Fruit fly (Drosophila melanogaster) whole organism, prepupa: ENCODE data around the gene CG1785.

Experiments used
- Blimp-1 ChIP-seq: fragments of 200-800 bp; sonication (Bioruptor generic); optimal IDR thresholded peaks from 3 replicates; lab custom pipeline; 2017; ENCODE audit warnings: missing biosample characterization, missing genetic modification characterization, mild to moderate bottlenecking, moderate library complexity, missing genetic modification reagents
- CG10631 ChIP-seq: fragments of 200-800 bp; sonication (Bioruptor generic); optimal IDR thresholded peaks from 2 replicates; lab custom pipeline; 2016; ENCODE audit warnings: missing biosample characterization, missing genetic modification characterization
- CG11294 ChIP-seq: fragments of 200-800 bp; sonication (Bioruptor generic); IDR thresholded peaks from 2 replicates; pipeline ENCODE4 v1.3.6; 2022; ENCODE audit warnings: missing biosample characterization, missing genetic modification characterization
- CG11762 ChIP-seq: fragments of 200-800 bp; sonication (Bioruptor generic); optimal IDR thresholded peaks from 3 replicates; lab custom pipeline; 2016; ENCODE audit warnings: missing biosample characterization, missing genetic modification characterization; ENCODE audit not compliant: insufficient read depth
- CG11902 ChIP-seq: fragments of 200-800 bp; sonication (Bioruptor generic); optimal IDR thresholded peaks from 3 replicates; lab custom pipeline; 2016; ENCODE audit warnings: missing biosample characterization, missing genetic modification characterization
- CG1621 ChIP-seq: fragments of 200-800 bp; sonication (Bioruptor generic); optimal IDR thresholded peaks from 3 replicates; lab custom pipeline; 2018; ENCODE audit warnings: missing biosample characterization, mild to moderate bottlenecking, missing genetic modification characterization
- CG16779 ChIP-seq: fragments of 200-800 bp; sonication (Bioruptor generic); optimal IDR thresholded peaks from 3 replicates; lab custom pipeline; 2017; ENCODE audit warnings: missing biosample characterization, mild to moderate bottlenecking, missing genetic modification characterization
- CG3032 ChIP-seq: fragments of 200-800 bp; optimal IDR thresholded peaks from 2 replicates; lab custom pipeline; 2019; ENCODE audit warnings: missing biosample characterization, mild to moderate bottlenecking, missing genetic modification characterization, moderate library complexity
- CG32006 ChIP-seq: fragments of 200-800 bp; sonication (Bioruptor generic); optimal IDR thresholded peaks from 3 replicates; lab custom pipeline; 2017; ENCODE audit warnings: missing biosample characterization, mild to moderate bottlenecking, missing genetic modification characterization
- CG4318 ChIP-seq: fragments of 200-800 bp; sonication (Bioruptor generic); optimal IDR thresholded peaks from 3 replicates; lab custom pipeline; 2017; ENCODE audit warnings: missing biosample characterization, mild to moderate bottlenecking, missing genetic modification characterization
- CG6163 ChIP-seq: fragments of 200-800 bp; sonication (Bioruptor generic); IDR thresholded peaks from 3 replicates; pipeline ENCODE4 v1.3.6; 2022; ENCODE audit warnings: missing biosample characterization, missing genetic modification characterization
- CG6276 ChIP-seq: fragments of 200-800 bp; sonication (Bioruptor generic); optimal IDR thresholded peaks from 2 replicates; lab custom pipeline; 2017; ENCODE audit warnings: missing biosample characterization, mild to moderate bottlenecking, missing genetic modification characterization
- CG6792 ChIP-seq: fragments of 200-800 bp; sonication (Bioruptor generic); optimal IDR thresholded peaks from 3 replicates; lab custom pipeline; 2016; ENCODE audit warnings: missing biosample characterization, missing genetic modification characterization
- CG6854 ChIP-seq: fragments of 200-800 bp; sonication (Bioruptor generic); optimal IDR thresholded peaks from 2 replicates; lab custom pipeline; 2017; ENCODE audit warnings: missing biosample characterization, mild to moderate bottlenecking, missing genetic modification characterization
- CG7368 ChIP-seq: fragments of 200-800 bp; sonication (Bioruptor generic); optimal IDR thresholded peaks from 3 replicates; lab custom pipeline; 2016; ENCODE audit warnings: missing biosample characterization, missing genetic modification characterization
- CG8119 ChIP-seq: fragments of 200-800 bp; sonication (Bioruptor generic); IDR thresholded peaks from 3 replicates; pipeline ENCODE4 v1.3.6; 2022; ENCODE audit warnings: missing biosample characterization, missing genetic modification characterization
- CG8319 ChIP-seq: fragments of 200-800 bp; sonication (Bioruptor generic); optimal IDR thresholded peaks from 3 replicates; lab custom pipeline; 2016; ENCODE audit warnings: missing biosample characterization, missing genetic modification characterization
- CG8632 ChIP-seq: fragments of 200-800 bp; sonication (Bioruptor generic); optimal IDR thresholded peaks from 3 replicates; lab custom pipeline; 2016; ENCODE audit warnings: missing biosample characterization, missing genetic modification characterization
- CG9139 ChIP-seq: fragments of 200-800 bp; sonication (Bioruptor generic); optimal IDR thresholded peaks from 3 replicates; lab custom pipeline; 2017; ENCODE audit warnings: missing biosample characterization, mild to moderate bottlenecking, missing genetic modification characterization
- Eip75B ChIP-seq: fragments of 200-800 bp; sonication (Bioruptor generic); optimal IDR thresholded peaks from 3 replicates; lab custom pipeline; 2016; ENCODE audit warnings: missing biosample characterization, missing genetic modification characterization
- Eip93F ChIP-seq: fragments of 200-800 bp; sonication (Bioruptor generic); optimal IDR thresholded peaks from 2 replicates; lab custom pipeline; 2016; ENCODE audit warnings: missing biosample characterization, mild to moderate bottlenecking, missing genetic modification characterization
- Ets21C ChIP-seq: fragments of 200-800 bp; sonication (Bioruptor generic); optimal IDR thresholded peaks from 3 replicates; lab custom pipeline; 2016; ENCODE audit warnings: missing biosample characterization, missing genetic modification characterization
- Ets96B ChIP-seq: fragments of 200-800 bp; optimal IDR thresholded peaks from 2 replicates; lab custom pipeline; 2019; ENCODE audit warnings: missing biosample characterization, mild to moderate bottlenecking, missing genetic modification characterization, moderate library complexity
- Gug ChIP-seq: fragments of 200-800 bp; sonication (Bioruptor generic); IDR thresholded peaks from 2 replicates; pipeline ENCODE4 v1.3.6; 2022; ENCODE audit warnings: missing biosample characterization, missing genetic modification characterization
- Hr38 ChIP-seq: sonication (Bioruptor generic); optimal IDR thresholded peaks from 2 replicates; lab custom pipeline; 2016; ENCODE audit warnings: missing biosample characterization, missing genetic modification characterization
- Hr4 ChIP-seq: fragments of 200-800 bp; sonication (Bioruptor generic); optimal IDR thresholded peaks from 3 replicates; lab custom pipeline; 2016; ENCODE audit warnings: missing biosample characterization, missing genetic modification characterization
- Lpt ChIP-seq: fragments of 200-800 bp; sonication (Bioruptor generic); optimal IDR thresholded peaks from 3 replicates; lab custom pipeline; 2016; ENCODE audit warnings: missing biosample characterization, missing genetic modification characterization
- Met ChIP-seq: fragments of 200-800 bp; sonication (Bioruptor generic); optimal IDR thresholded peaks from 3 replicates; lab custom pipeline; 2016; ENCODE audit warnings: missing biosample characterization, missing genetic modification characterization
- OdsH ChIP-seq: fragments of 200-800 bp; sonication (Bioruptor generic); optimal IDR thresholded peaks from 3 replicates; lab custom pipeline; 2016; ENCODE audit warnings: missing biosample characterization, missing genetic modification characterization
- Smox ChIP-seq: fragments of 200-800 bp; sonication (Bioruptor generic); optimal IDR thresholded peaks from 3 replicates; lab custom pipeline; 2016; ENCODE audit warnings: missing biosample characterization, missing genetic modification characterization
- Sox14 ChIP-seq: fragments of 200-800 bp; sonication (Bioruptor generic); optimal IDR thresholded peaks from 3 replicates; lab custom pipeline; 2016; ENCODE audit warnings: missing biosample characterization, missing genetic modification characterization
- Sox15 ChIP-seq: fragments of 200-800 bp; sonication (Bioruptor generic); optimal IDR thresholded peaks from 3 replicates; lab custom pipeline; 2016; ENCODE audit warnings: missing biosample characterization, missing genetic modification characterization
- achi ChIP-seq: fragments of 200-800 bp; sonication (Bioruptor generic); optimal IDR thresholded peaks from 3 replicates; lab custom pipeline; 2016; ENCODE audit warnings: missing biosample characterization, missing genetic modification characterization
- acj6 ChIP-seq: fragments of 200-800 bp; sonication (Bioruptor generic); optimal IDR thresholded peaks from 3 replicates; lab custom pipeline; 2016; ENCODE audit warnings: missing biosample characterization, missing genetic modification characterization
- cyc ChIP-seq: fragments of 200-800 bp; sonication (Bioruptor generic); optimal IDR thresholded peaks from 3 replicates; lab custom pipeline; 2016; ENCODE audit warnings: missing biosample characterization, missing genetic modification characterization
- dsx ChIP-seq: fragments of 200-800 bp; optimal IDR thresholded peaks from 3 replicates; lab custom pipeline; 2019; ENCODE audit warnings: missing biosample characterization, mild to moderate bottlenecking, missing genetic modification characterization, moderate library complexity; ENCODE audit not compliant: poor library complexity, severe bottlenecking
- eg ChIP-seq: fragments of 200-800 bp; sonication (Bioruptor generic); IDR thresholded peaks from 3 replicates; pipeline ENCODE4 v1.3.6; 2022; ENCODE audit warnings: missing biosample characterization, missing genetic modification characterization
- esn ChIP-seq: fragments of 200-800 bp; sonication (Bioruptor generic); optimal IDR thresholded peaks from 2 replicates; lab custom pipeline; 2016; ENCODE audit warnings: missing biosample characterization, mild to moderate bottlenecking, missing genetic modification characterization, moderate library complexity
- fd59A ChIP-seq: fragments of 200-800 bp; sonication (Bioruptor generic); optimal IDR thresholded peaks from 2 replicates; lab custom pipeline; 2017; ENCODE audit warnings: missing biosample characterization, mild to moderate bottlenecking, missing genetic modification characterization, missing genetic modification reagents
- fd85E ChIP-seq: fragments of 200-800 bp; sonication (Bioruptor generic); optimal IDR thresholded peaks from 3 replicates; lab custom pipeline; 2016; ENCODE audit warnings: missing biosample characterization, missing genetic modification characterization
- fkh ChIP-seq: fragments of 200-800 bp; sonication (Bioruptor generic); optimal IDR thresholded peaks from 3 replicates; lab custom pipeline; 2017; ENCODE audit warnings: missing biosample characterization, mild to moderate bottlenecking, missing genetic modification characterization, moderate library complexity
- lz ChIP-seq: fragments of 200-800 bp; sonication (Bioruptor generic); optimal IDR thresholded peaks from 3 replicates; lab custom pipeline; 2016; ENCODE audit warnings: missing biosample characterization, missing genetic modification characterization
- net ChIP-seq: fragments of 200-800 bp; sonication (Bioruptor generic); optimal IDR thresholded peaks from 3 replicates; lab custom pipeline; 2016; ENCODE audit warnings: missing biosample characterization, missing genetic modification characterization
- pdm3 ChIP-seq: fragments of 200-800 bp; sonication (Bioruptor generic); optimal IDR thresholded peaks from 3 replicates; lab custom pipeline; 2016; ENCODE audit warnings: missing biosample characterization, missing genetic modification characterization
- salr ChIP-seq, 2 experiments: fragments of 200-800 bp; sonication (Bioruptor generic); optimal IDR thresholded peaks; 3 replicates each; lab custom pipeline; 2016 to 2018; ENCODE audit warnings: missing biosample characterization in 2 of 2, missing genetic modification characterization in 2 of 2, mild to moderate bottlenecking in 1 of 2
- ss ChIP-seq, 2 experiments: fragments of 200-800 bp; sonication (Bioruptor generic); optimal IDR thresholded peaks; 2 replicates in 1 of 2; 3 replicates in 1 of 2; lab custom pipeline; 2017 to 2018; ENCODE audit warnings: mild to moderate bottlenecking in 2 of 2, missing biosample characterization in 2 of 2, missing genetic modification characterization in 2 of 2, moderate library complexity in 1 of 2
- svp ChIP-seq: fragments of 200-800 bp; sonication (Bioruptor generic); peaks from one replicate; lab custom pipeline; 2016; ENCODE audit warnings: missing biosample characterization, missing genetic modification characterization
- vri ChIP-seq: fragments of 200-800 bp; sonication (Bioruptor generic); optimal IDR thresholded peaks from 3 replicates; lab custom pipeline; 2016; ENCODE audit warnings: missing biosample characterization, mild to moderate bottlenecking, missing genetic modification characterization

Gene CG1785

DNA sequence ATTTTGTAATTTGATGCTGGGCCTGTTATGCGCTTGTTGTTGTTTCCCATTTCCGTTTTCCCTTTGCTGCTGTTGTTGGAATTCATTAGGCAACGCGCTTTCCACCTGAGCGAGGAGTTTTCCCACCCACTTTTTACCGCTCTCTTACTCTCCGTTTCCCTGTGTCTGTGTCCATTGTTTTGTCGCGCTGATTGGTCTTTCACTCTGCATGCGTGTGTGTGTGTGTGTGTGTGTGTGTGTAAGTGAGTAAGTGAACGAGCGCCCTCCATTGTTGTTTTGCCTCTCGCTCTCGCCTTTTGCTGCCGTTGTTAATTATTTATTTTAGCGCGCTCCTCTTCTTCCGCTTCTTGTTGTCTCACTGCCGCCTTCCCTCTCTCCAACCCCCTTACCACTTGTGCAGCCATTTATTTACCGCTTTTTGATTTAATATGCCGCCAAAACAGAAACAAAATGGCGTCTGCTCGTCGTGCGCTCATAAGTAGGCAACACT lies 18.6 kb upstream of the CG1785 start:
- TF ChIP-seq pdm3 (GFP tag; lab: Kevin White, UChicago) (no peak), fkh (peak; percentile 8)

dm6 chrX:8709234-8709843 lies 5.4 kb upstream of the CG1785 start, which contains the start of gene Hexo2:
Gene Hexo2, plus strand, starts transcription at chrX:8709652.
- TF ChIP-seq Smox (GFP tag; lab: Kevin White, UChicago) (peak; percentile 98), Hr4 (GFP tag; lab: Kevin White, UChicago) (peak; percentile 99), lz (GFP tag; lab: Kevin White, UChicago) (peak; percentile 99), salr (GFP tag; optimal IDR thresholded peaks at IDR 0.05; lab: Kevin White, UChicago) (peak; percentile 94 to 96), CG32006 (GFP tag; lab: Kevin White, UChicago) (peak; percentile 99), CG10631 (peak; percentile 97), CG6163 (peak; percentile 99), CG8119 (GFP tag; lab: Robert Waterston, UW) (peak; percentile 98), Gug (GFP tag; lab: Robert Waterston, UW) (peak; percentile 98), Met (GFP tag; lab: Kevin White, UChicago) (peak; percentile 98), Eip75B (GFP tag; lab: Kevin White, UChicago) (peak; percentile 98), CG9139 (GFP tag; lab: Kevin White, UChicago) (peak; percentile 89), Ets96B (tag; lab: Kevin White, UChicago) (peak; percentile 92), pdm3 (GFP tag; lab: Kevin White, UChicago) (peak; percentile 99), fd59A (GFP tag; lab: Kevin White, UChicago) (peak; percentile 91), esn (GFP tag; lab: Kevin White, UChicago) (peak; percentile 99), Lpt (GFP tag; lab: Kevin White, UChicago) (peak; percentile 98), acj6 (peak; percentile 99), dsx (GFP tag; lab: Kevin White, UChicago) (peak; percentile 90), eg (peak; percentile 99), CG8319 (GFP tag; lab: Kevin White, UChicago) (peak; percentile 96), svp (GFP tag; lab: Kevin White, UChicago) (peak; percentile 99), fd85E (peak; percentile 95), CG11902 (GFP tag; lab: Kevin White, UChicago) (peak; percentile 98), vri (GFP tag; lab: Kevin White, UChicago) (peak; percentile 94), Blimp-1 (GFP tag; lab: Kevin White, UChicago) (peak; percentile 93), net (GFP tag; lab: Kevin White, UChicago) (peak; percentile 98), CG6276 (GFP tag; lab: Kevin White, UChicago) (peak; percentile 97), Sox15 (peak; percentile 98), CG4318 (peak; percentile 99), CG11762 (GFP tag; lab: Kevin White, UChicago) (peak; percentile 96), CG6792 (GFP tag; lab: Kevin White, UChicago) (peak; percentile 99), CG3032 (tag; lab: Kevin White, UChicago) (peak; percentile 94), Hr38 (GFP tag; lab: Kevin White, UChicago) (peak; percentile 95), CG11294 (peak; percentile 97), cyc (GFP tag; lab: Kevin White, UChicago) (peak; percentile 99), CG1621 (peak; percentile 95), achi (GFP tag; lab: Kevin White, UChicago) (peak; percentile 97), fkh (no peak), CG8632 (GFP tag; lab: Kevin White, UChicago) (peak; percentile 96), CG6854 (GFP tag; lab: Kevin White, UChicago) (peak; percentile 95), CG16779 (tag; lab: Kevin White, UChicago) (peak; percentile 93), OdsH (GFP tag; lab: Kevin White, UChicago) (peak; percentile 98), ss (GFP tag; optimal IDR thresholded peaks at IDR 0.05; lab: Kevin White, UChicago) (peak; percentile 86 to 90), CG7368 (GFP tag; lab: Kevin White, UChicago) (peak; percentile 99), Ets21C (peak; percentile 97), Sox14 (GFP tag; lab: Kevin White, UChicago) (peak; percentile 98), Eip93F (GFP tag; lab: Kevin White, UChicago) (peak; percentile 96)
